Fruit fly (Drosophila melanogaster): ENCODE measurements around the gene Tie.

Gene Tie

DNA sequence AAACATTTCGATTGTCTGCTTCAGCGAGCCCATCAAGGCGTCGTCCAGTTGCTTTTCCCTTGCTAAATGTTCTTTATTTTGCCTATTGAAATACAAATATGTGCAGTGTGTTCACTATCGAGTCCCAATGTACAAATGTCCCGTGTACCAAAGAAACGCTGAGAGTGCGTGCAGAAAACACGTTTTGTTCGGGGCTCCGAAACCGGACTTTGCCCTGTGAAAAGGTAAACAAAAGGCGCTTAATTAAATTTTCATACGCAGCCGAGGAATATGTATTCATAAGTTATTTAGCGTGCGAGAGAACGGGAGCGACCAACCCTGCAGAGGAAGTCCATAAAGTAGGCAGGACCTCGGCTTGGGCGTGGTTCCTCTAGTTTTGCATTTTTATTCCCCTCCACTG is 13.2 kb upstream of the Tie start:
- TF ChIP-seq CG13204 (GFP tag; optimal IDR thresholded peaks at IDR 0.05): peak; percentile 23
- TF ChIP-seq CG10348 (GFP tag; IDR thresholded peaks at IDR 0.05): no peak
- TF ChIP-seq D1 (tag; optimal IDR thresholded peaks at IDR 0.05): no peak
- TF ChIP-seq CG14655 (GFP tag; optimal IDR thresholded peaks at IDR 0.05): no peak
- peak; percentile 35 for TF ChIP-seq gl (tag; optimal IDR thresholded peaks at IDR 0.05)
- peak; percentile 44 for TF ChIP-seq EcR (GFP tag; optimal IDR thresholded peaks at IDR 0.05)
- TF ChIP-seq CG8301 (tag; optimal IDR thresholded peaks at IDR 0.05): no peak
- TF ChIP-seq Pif1A (GFP tag; optimal IDR thresholded peaks at IDR 0.05): no peak
- peak; percentile 19 for TF ChIP-seq Pif1B (GFP tag; optimal IDR thresholded peaks at IDR 0.05)

DNA sequence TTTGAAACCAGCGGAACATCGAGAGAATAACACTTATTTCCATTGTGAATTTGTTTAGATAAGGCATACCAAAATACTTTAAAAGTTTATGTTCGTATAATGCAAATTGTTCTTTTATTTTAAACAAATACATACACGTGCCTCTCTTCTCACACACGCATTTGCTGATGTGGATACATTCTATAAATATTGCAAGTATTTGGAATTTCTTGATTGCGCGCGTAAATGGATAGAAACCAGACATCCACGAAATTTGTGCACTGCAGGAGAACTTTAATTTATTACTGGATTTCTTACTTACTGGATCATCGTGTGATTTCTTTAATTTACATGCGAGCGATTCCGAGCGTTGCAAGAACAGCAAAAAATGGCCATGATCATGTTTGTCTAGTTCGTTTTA is 12.7 kb upstream of the Tie start:
- TF ChIP-seq EcR (GFP tag; optimal IDR thresholded peaks at IDR 0.05) (no peak), CG8301 (tag; optimal IDR thresholded peaks at IDR 0.05) (no peak), gl (tag; optimal IDR thresholded peaks at IDR 0.05) (no peak), Snoo (tag; optimal IDR thresholded peaks at IDR 0.05) (no peak), CG9948 (tag; optimal IDR thresholded peaks at IDR 0.05) (no peak)

DNA sequence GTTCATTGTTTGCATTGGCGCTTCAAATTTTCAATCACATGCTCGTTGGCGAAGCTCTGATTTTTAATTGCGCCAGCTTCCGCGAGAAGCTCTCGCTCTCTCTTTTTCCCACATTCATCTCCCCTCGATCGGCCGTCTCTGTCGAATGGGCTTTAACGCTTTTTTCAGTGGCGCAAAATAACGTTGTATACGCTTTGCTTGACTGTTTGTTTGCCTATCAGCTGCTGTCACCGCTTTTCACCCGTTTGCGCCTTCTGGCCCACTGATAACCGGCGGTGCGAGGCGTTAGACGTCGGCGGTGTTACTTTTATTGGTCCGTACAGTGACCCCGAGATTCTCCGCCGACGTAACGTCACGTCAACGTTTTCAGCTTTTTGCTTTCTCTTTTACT is 11.9 kb upstream of the Tie start:
- no peak for TF ChIP-seq CG32121 (GFP tag; IDR thresholded peaks at IDR 0.05)
- no peak for TF ChIP-seq CG8301 (tag; optimal IDR thresholded peaks at IDR 0.05)
- TF ChIP-seq EcR (GFP tag; optimal IDR thresholded peaks at IDR 0.05): no peak
- TF ChIP-seq CG4496 (GFP tag; IDR thresholded peaks at IDR 0.05): no peak
- TF ChIP-seq Ets98B (GFP tag; IDR thresholded peaks at IDR 0.05): peak; percentile 6; the same call in 1 of the 2 replicates
- TF ChIP-seq gl (tag; optimal IDR thresholded peaks at IDR 0.05): no peak

DNA sequence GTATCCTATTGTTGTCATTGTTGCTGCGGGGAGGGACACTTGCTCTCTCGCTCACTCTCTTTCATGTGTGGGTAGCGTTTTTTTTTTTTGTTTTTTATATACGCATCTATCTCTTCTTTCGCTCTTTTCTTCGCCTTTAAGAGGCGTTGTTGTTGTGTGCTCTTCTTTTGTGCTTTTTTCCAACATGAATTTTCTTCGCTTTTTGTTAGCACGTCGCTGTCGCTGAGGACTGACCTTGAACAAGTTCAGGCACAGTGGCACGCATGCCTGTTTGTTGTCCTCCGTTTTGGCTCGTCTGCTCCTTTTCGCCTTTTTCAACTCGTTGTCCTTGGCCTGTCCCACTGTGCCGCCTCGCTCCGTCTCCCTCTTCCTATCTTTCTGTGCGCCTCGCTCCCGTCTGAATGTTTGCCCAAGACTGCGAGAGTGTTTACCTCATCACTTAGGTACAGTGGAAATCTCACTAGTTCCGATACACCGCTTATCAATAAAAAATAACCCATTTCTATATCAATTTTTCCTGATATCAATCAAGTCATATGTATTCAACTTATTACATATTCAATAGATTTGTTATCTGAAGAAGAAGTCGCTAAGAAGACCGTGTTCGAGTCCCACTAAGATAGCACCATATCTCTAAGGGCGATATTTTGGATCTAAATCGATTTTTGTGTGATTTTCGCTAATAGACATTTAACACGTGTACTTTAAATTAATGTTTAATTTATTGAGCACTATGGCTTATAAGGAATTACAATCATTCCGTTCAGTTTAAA is 11.3 kb upstream of the Tie start:
- TF ChIP-seq CG14655 (GFP tag; optimal IDR thresholded peaks at IDR 0.05) (peak; percentile 85), CG34367 (tag; optimal IDR thresholded peaks at IDR 0.05) (peak; percentile 94), rn (GFP tag; IDR thresholded peaks at IDR 0.05) (peak; percentile 79), CG12605 (GFP tag; IDR thresholded peaks at IDR 0.05) (peak; percentile 97), fd96Ca (GFP tag; IDR thresholded peaks at IDR 0.05) (peak; percentile 79), CG10348 (GFP tag; IDR thresholded peaks at IDR 0.05) (no peak), gl (tag; optimal IDR thresholded peaks at IDR 0.05) (peak; percentile 99), CG8301 (tag; optimal IDR thresholded peaks at IDR 0.05) (peak; percentile 67), CG8159 (tag; optimal IDR thresholded peaks at IDR 0.05) (peak; percentile 90), CG13204 (GFP tag; optimal IDR thresholded peaks at IDR 0.05) (peak; percentile 98), Ets98B (GFP tag; IDR thresholded peaks at IDR 0.05) (peak; percentile 78), CG32121 (GFP tag; IDR thresholded peaks at IDR 0.05) (peak; percentile 68; the same call in 1 of the 2 replicates), Snoo (tag; optimal IDR thresholded peaks at IDR 0.05) (peak; percentile 45), CG15710 (tag; optimal IDR thresholded peaks at IDR 0.05) (peak; percentile 83), D1 (tag; optimal IDR thresholded peaks at IDR 0.05) (peak; percentile 87), CG4496 (GFP tag; IDR thresholded peaks at IDR 0.05) (peak; percentile 89), CG17806 (tag; optimal IDR thresholded peaks at IDR 0.05) (peak; percentile 91), EcR (GFP tag; optimal IDR thresholded peaks at IDR 0.05) (peak; percentile 99), CG9948 (tag; optimal IDR thresholded peaks at IDR 0.05) (peak; percentile 84), Pif1B (GFP tag; optimal IDR thresholded peaks at IDR 0.05) (peak; percentile 86), Pif1A (GFP tag; optimal IDR thresholded peaks at IDR 0.05) (peak; percentile 86)

DNA sequence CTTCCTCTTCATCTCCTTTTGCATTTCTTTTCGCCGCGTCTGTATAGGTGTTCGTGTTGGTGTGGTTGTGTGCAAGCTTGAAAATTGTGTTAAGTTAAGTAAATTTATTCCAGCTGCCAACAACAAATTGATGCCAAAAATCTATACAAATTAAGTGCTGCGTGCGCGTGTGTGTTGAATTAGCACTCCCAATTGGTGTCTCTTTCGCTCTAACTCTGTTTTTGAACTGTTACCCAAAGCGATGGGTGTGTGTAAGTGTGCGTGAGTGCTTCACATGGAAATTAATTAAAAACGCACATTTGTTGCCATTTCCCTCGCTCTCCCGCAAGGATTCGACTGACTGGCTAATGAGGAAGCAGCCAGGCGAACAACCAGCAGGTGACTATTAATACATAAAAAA is 10.6 kb upstream of the Tie start:
- TF ChIP-seq CG8301 (tag; optimal IDR thresholded peaks at IDR 0.05) (no peak), gl (tag; optimal IDR thresholded peaks at IDR 0.05) (no peak), CG8159 (tag; optimal IDR thresholded peaks at IDR 0.05) (no peak), CG32121 (GFP tag; IDR thresholded peaks at IDR 0.05) (no peak), Snoo (tag; optimal IDR thresholded peaks at IDR 0.05) (no peak), CG10348 (GFP tag; IDR thresholded peaks at IDR 0.05) (no peak), Ets98B (GFP tag; IDR thresholded peaks at IDR 0.05) (no peak), fd96Ca (GFP tag; IDR thresholded peaks at IDR 0.05) (no peak), CG15710 (tag; optimal IDR thresholded peaks at IDR 0.05) (no peak), CG34367 (tag; optimal IDR thresholded peaks at IDR 0.05) (no peak), D1 (tag; optimal IDR thresholded peaks at IDR 0.05) (no peak), Pif1A (GFP tag; optimal IDR thresholded peaks at IDR 0.05) (no peak)

DNA sequence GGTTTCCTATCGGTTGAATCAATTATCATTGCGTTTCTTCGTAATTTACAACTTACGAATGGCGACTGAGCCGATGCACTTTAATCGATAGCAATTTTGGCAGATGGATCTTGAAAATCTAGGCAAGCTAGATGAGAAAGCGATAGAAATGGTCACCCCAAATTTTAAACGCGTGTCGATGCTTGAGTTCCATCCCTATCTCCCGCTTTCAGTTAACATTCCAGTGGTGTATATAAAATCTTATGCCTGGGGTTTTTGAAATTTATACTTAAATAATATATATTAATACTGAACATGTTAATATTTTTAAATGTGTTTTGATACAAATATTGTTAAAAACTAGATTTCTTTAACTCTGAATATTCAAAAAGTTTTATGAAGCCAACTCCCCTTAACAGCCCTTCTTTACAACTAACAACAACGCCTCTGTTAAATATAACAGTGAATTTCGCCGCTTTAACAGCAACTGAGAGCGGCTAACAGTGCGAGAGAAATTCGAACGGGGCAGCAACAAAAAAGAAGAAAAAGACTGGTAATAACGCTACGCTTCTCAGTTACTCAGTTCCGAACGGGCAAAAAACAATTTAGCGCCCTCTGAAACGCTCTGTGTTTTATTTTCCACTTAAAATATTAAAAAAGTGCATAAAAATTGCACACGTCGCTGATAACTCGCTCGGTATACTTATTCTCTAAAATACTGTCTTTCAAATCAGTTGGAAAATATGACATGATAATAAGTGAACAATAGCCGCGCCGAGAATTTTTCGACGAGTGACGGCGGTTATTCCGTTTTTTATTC is 9.8 kb upstream of the Tie start, which contains the start of gene CG11357:
CG11357 (plus strand) TSS at position 479 of the 799 bp plus-strand sequence.
- peak; percentile 99 for TF ChIP-seq CG34367 (tag; optimal IDR thresholded peaks at IDR 0.05)
- peak; percentile 96 for TF ChIP-seq rn (GFP tag; IDR thresholded peaks at IDR 0.05)
- TF ChIP-seq Pif1B (GFP tag; optimal IDR thresholded peaks at IDR 0.05): peak; percentile 98
- TF ChIP-seq CG32121 (GFP tag; IDR thresholded peaks at IDR 0.05): peak; percentile 99
- peak; percentile 99 for TF ChIP-seq Ets98B (GFP tag; IDR thresholded peaks at IDR 0.05)
- peak; percentile 99 for TF ChIP-seq CG9948 (tag; optimal IDR thresholded peaks at IDR 0.05)
- TF ChIP-seq CG15710 (tag; optimal IDR thresholded peaks at IDR 0.05): peak; percentile 99
- peak; percentile 98 for TF ChIP-seq CG12605 (GFP tag; IDR thresholded peaks at IDR 0.05)
- TF ChIP-seq Pif1A (GFP tag; optimal IDR thresholded peaks at IDR 0.05): peak; percentile 96
- peak; percentile 99 for TF ChIP-seq CG8159 (tag; optimal IDR thresholded peaks at IDR 0.05)
- peak; percentile 66 for TF ChIP-seq EcR (GFP tag; optimal IDR thresholded peaks at IDR 0.05)
- peak; percentile 92 for TF ChIP-seq CG10348 (GFP tag; IDR thresholded peaks at IDR 0.05)
- peak; percentile 97 for TF ChIP-seq fd96Ca (GFP tag; IDR thresholded peaks at IDR 0.05)
- peak; percentile 97 for TF ChIP-seq D1 (tag; optimal IDR thresholded peaks at IDR 0.05)
- peak; percentile 96 for TF ChIP-seq CG13204 (GFP tag; optimal IDR thresholded peaks at IDR 0.05)
- peak; percentile 99 for TF ChIP-seq CG4496 (GFP tag; IDR thresholded peaks at IDR 0.05)
- TF ChIP-seq gl (tag; optimal IDR thresholded peaks at IDR 0.05): peak; percentile 90
- peak; percentile 98 for TF ChIP-seq CG14655 (GFP tag; optimal IDR thresholded peaks at IDR 0.05)
- peak; percentile 99 for TF ChIP-seq CG17806 (tag; optimal IDR thresholded peaks at IDR 0.05)
- TF ChIP-seq Snoo (tag; optimal IDR thresholded peaks at IDR 0.05): peak; percentile 99
- peak; percentile 97 for TF ChIP-seq CG8301 (tag; optimal IDR thresholded peaks at IDR 0.05)

Data from whole organism, pupa.